Fruit fly (Drosophila melanogaster) whole organism, embryonic: ENCODE measurements around the gene kel.

Experiments
- CG10543 ChIP-seq: fragments of 200-800 bp; sonication (Bioruptor generic); optimal IDR thresholded peaks from 3 replicates; lab custom pipeline; 2017; ENCODE audit warnings: missing biosample characterization, mild to moderate bottlenecking, missing genetic modification characterization, moderate library complexity
- CG12299 ChIP-seq: fragments of 200-800 bp; sonication (Bioruptor generic); optimal IDR thresholded peaks from 2 replicates; lab custom pipeline; 2018; ENCODE audit warnings: missing biosample characterization, mild to moderate bottlenecking, missing genetic modification characterization
- CG12769 ChIP-seq: fragments of 200-800 bp; sonication (Bioruptor generic); optimal IDR thresholded peaks from 2 replicates; lab custom pipeline; 2019; ENCODE audit warnings: missing biosample characterization, mild to moderate bottlenecking, missing genetic modification characterization, moderate library complexity
- CG15696 ChIP-seq: fragments of 200-800 bp; sonication (Bioruptor generic); optimal IDR thresholded peaks from 2 replicates; lab custom pipeline; 2019; ENCODE audit warnings: missing biosample characterization, mild to moderate bottlenecking, missing genetic modification characterization, moderate library complexity
- CG1603 ChIP-seq: fragments of 200-800 bp; sonication (Bioruptor generic); optimal IDR thresholded peaks from 2 replicates; lab custom pipeline; 2019; ENCODE audit warnings: missing biosample characterization, mild to moderate bottlenecking, missing genetic modification characterization, moderate library complexity
- CG16863 ChIP-seq: fragments of 200-800 bp; sonication (Bioruptor generic); optimal IDR thresholded peaks from 3 replicates; lab custom pipeline; 2016; ENCODE audit warnings: missing biosample characterization, missing genetic modification characterization
- CG17328 ChIP-seq: fragments of 200-800 bp; sonication (Bioruptor generic); IDR thresholded peaks from 2 replicates; pipeline ENCODE4 v1.3.6; 2022; ENCODE audit warnings: missing biosample characterization, missing genetic modification characterization
- CG17568 ChIP-seq: fragments of 200-800 bp; sonication (Bioruptor generic); optimal IDR thresholded peaks from 2 replicates; lab custom pipeline; 2018; ENCODE audit warnings: missing biosample characterization, mild to moderate bottlenecking, missing genetic modification characterization, moderate library complexity
- CG31441 ChIP-seq: fragments of 200-800 bp; sonication (Bioruptor generic); IDR thresholded peaks from 2 replicates; pipeline ENCODE4 v1.3.6; 2022; ENCODE audit warnings: missing biosample characterization, missing genetic modification characterization
- CG3838 ChIP-seq: fragments of 200-800 bp; sonication (Bioruptor generic); optimal IDR thresholded peaks from 3 replicates; lab custom pipeline; 2016; ENCODE audit warnings: missing biosample characterization, missing genetic modification characterization
- CG4328 ChIP-seq: fragments of 200-800 bp; sonication (Bioruptor generic); optimal IDR thresholded peaks from 3 replicates; lab custom pipeline; 2017; ENCODE audit warnings: missing biosample characterization, missing genetic modification reagents, missing genetic modification characterization
- CG5953 ChIP-seq: fragments of 200-800 bp; sonication (Bioruptor generic); IDR thresholded peaks from 2 replicates; pipeline ENCODE4 v1.3.6; 2022; ENCODE audit warnings: missing biosample characterization, missing genetic modification characterization
- CG6683 ChIP-seq: fragments of 200-800 bp; sonication (Bioruptor generic); optimal IDR thresholded peaks from 2 replicates; lab custom pipeline; 2017; ENCODE audit warnings: missing biosample characterization, mild to moderate bottlenecking, missing genetic modification characterization, missing genetic modification reagents
- CG7928 ChIP-seq: fragments of 200-800 bp; sonication (Bioruptor generic); optimal IDR thresholded peaks from 2 replicates; lab custom pipeline; 2017; ENCODE audit warnings: missing biosample characterization, mild to moderate bottlenecking, missing genetic modification characterization
- CG8478 ChIP-seq: fragments of >200 bp; optimal IDR thresholded peaks from 2 replicates; lab custom pipeline; 2018
- CG9797 ChIP-seq: fragments of 200-800 bp; sonication (Bioruptor generic); optimal IDR thresholded peaks from 3 replicates; lab custom pipeline; 2018; ENCODE audit warnings: missing biosample characterization, mild to moderate bottlenecking, missing genetic modification characterization
- Chrac-16 ChIP-seq: fragments of 200-800 bp; sonication (Bioruptor generic); optimal IDR thresholded peaks from 3 replicates; lab custom pipeline; 2016; ENCODE audit warnings: missing biosample characterization, missing genetic modification characterization
- D ChIP-seq, 2 experiments: fragments of 200-800 bp in 1 of 2; fragments of >200 bp in 1 of 2; sonication (Bioruptor generic) in 1 of 2; optimal IDR thresholded peaks; 2 replicates in 1 of 2; 3 replicates in 1 of 2; lab custom pipeline; 2017; ENCODE audit warnings: mild to moderate bottlenecking in 1 of 2, missing biosample characterization in 1 of 2, missing genetic modification characterization in 1 of 2, missing genetic modification reagents in 1 of 2
- D19B ChIP-seq: fragments of 200-800 bp; sonication (Bioruptor generic); optimal IDR thresholded peaks from 2 replicates; lab custom pipeline; 2017; ENCODE audit warnings: missing biosample characterization, mild to moderate bottlenecking, missing genetic modification characterization
- Dek ChIP-seq: fragments of 200-800 bp; sonication (Bioruptor generic); optimal IDR thresholded peaks from 3 replicates; lab custom pipeline; 2019; ENCODE audit warnings: missing biosample characterization, mild to moderate bottlenecking, missing genetic modification characterization, moderate library complexity
- Dip2 ChIP-seq: fragments of 200-800 bp; sonication (Bioruptor generic); IDR thresholded peaks from 2 replicates; pipeline ENCODE4 v1.3.6; 2022; ENCODE audit warnings: missing biosample characterization, missing genetic modification characterization
- Doc2 ChIP-seq: fragments of 200-800 bp; sonication (Bioruptor generic); IDR thresholded peaks from 2 replicates; pipeline ENCODE4 v1.3.6; 2022; ENCODE audit warnings: missing biosample characterization, missing genetic modification characterization
- Doc3 ChIP-seq: fragments of 200-800 bp; sonication (Bioruptor generic); IDR thresholded peaks from 3 replicates; pipeline ENCODE4 v1.3.6; 2022; ENCODE audit warnings: missing biosample characterization, missing genetic modification characterization; ENCODE audit not compliant: partially characterized antibody
- E2f1 ChIP-seq: fragments of 200-800 bp; sonication (Bioruptor generic); IDR thresholded peaks from 2 replicates; pipeline ENCODE4 v1.3.6; 2022; ENCODE audit warnings: missing biosample characterization, missing genetic modification characterization
- Ets97D ChIP-seq: fragments of 200-800 bp; sonication (Bioruptor generic); optimal IDR thresholded peaks from 3 replicates; lab custom pipeline; 2016; ENCODE audit warnings: missing biosample characterization, missing genetic modification characterization
- Hr78 ChIP-seq, 2 experiments: fragments of 200-800 bp in 1 of 2; fragments of >200 bp in 1 of 2; sonication (Bioruptor generic) in 1 of 2; optimal IDR thresholded peaks; 2 replicates each; lab custom pipeline; 2017 to 2019; ENCODE audit warnings: missing biosample characterization in 2 of 2, missing genetic modification characterization in 2 of 2, mild to moderate bottlenecking in 1 of 2, moderate library complexity in 1 of 2
- Nf-YC ChIP-seq: fragments of 200-800 bp; optimal IDR thresholded peaks from 3 replicates; lab custom pipeline; 2019; ENCODE audit warnings: missing biosample characterization, mild to moderate bottlenecking, missing genetic modification characterization, moderate library complexity
- Side ChIP-seq: fragments of 200-800 bp; sonication (Bioruptor generic); optimal IDR thresholded peaks from 2 replicates; lab custom pipeline; 2016; ENCODE audit warnings: missing biosample characterization, missing genetic modification characterization
- Sox100B ChIP-seq: fragments of 200-800 bp; sonication (Bioruptor generic); optimal IDR thresholded peaks from 3 replicates; lab custom pipeline; 2018; ENCODE audit warnings: missing biosample characterization, mild to moderate bottlenecking, missing genetic modification characterization
- Trl ChIP-seq, 3 experiments: fragments of >200 bp in 2 of 3; fragments of 200-800 bp in 1 of 3; sonication (Bioruptor generic) in 1 of 3; optimal IDR thresholded peaks; 2 replicates in 1 of 3; 3 replicates in 2 of 3; lab custom pipeline; 2016 to 2017; ENCODE audit warnings: missing biosample characterization in 1 of 3, missing genetic modification characterization in 1 of 3
- al ChIP-seq: fragments of 200-800 bp; sonication (Bioruptor generic); IDR thresholded peaks from 2 replicates; pipeline ENCODE4 v1.3.6; 2022; ENCODE audit warnings: missing biosample characterization, missing genetic modification characterization
- ase ChIP-seq: fragments of 200-800 bp; sonication (Bioruptor generic); IDR thresholded peaks from 3 replicates; pipeline ENCODE4 v1.3.6; 2022; ENCODE audit warnings: missing biosample characterization, missing genetic modification characterization
- br ChIP-seq: fragments of >200 bp; optimal IDR thresholded peaks from 2 replicates; lab custom pipeline; 2017
- croc ChIP-seq: fragments of 200-800 bp; sonication (Bioruptor generic); conservative IDR thresholded peaks from 3 replicates; pipeline ENCODE4 v1.3.6; 2022; ENCODE audit warnings: missing biosample characterization, missing genetic modification characterization
- esg ChIP-seq: fragments of 200-800 bp; sonication (Bioruptor generic); conservative IDR thresholded peaks from 2 replicates; pipeline ENCODE4 v1.3.6; 2022; ENCODE audit warnings: missing biosample characterization, missing genetic modification characterization
- gem ChIP-seq: fragments of 200-800 bp; sonication (Bioruptor generic); optimal IDR thresholded peaks from 2 replicates; lab custom pipeline; 2019; ENCODE audit warnings: missing biosample characterization, mild to moderate bottlenecking, missing genetic modification characterization, moderate library complexity
- grn ChIP-seq: fragments of 200-800 bp; sonication (Bioruptor generic); optimal IDR thresholded peaks from 3 replicates; lab custom pipeline; 2017; ENCODE audit warnings: missing biosample characterization, missing genetic modification characterization
- inv ChIP-seq: fragments of 200-800 bp; sonication (Bioruptor generic); IDR thresholded peaks from 2 replicates; pipeline ENCODE4 v1.3.6; 2022; ENCODE audit warnings: missing biosample characterization, missing genetic modification characterization; ENCODE audit not compliant: partially characterized antibody
- mam ChIP-seq: fragments of 200-800 bp; sonication (Bioruptor generic); optimal IDR thresholded peaks from 3 replicates; lab custom pipeline; 2016; ENCODE audit warnings: missing biosample characterization, missing genetic modification characterization
- mirr ChIP-seq: fragments of 200-800 bp; sonication (Bioruptor generic); optimal IDR thresholded peaks from 3 replicates; lab custom pipeline; 2018; ENCODE audit warnings: missing biosample characterization, mild to moderate bottlenecking, missing genetic modification characterization
- nom ChIP-seq: fragments of 200-800 bp; sonication (Bioruptor generic); optimal IDR thresholded peaks from 2 replicates; lab custom pipeline; 2017; ENCODE audit warnings: missing biosample characterization, missing genetic modification characterization, mild to moderate bottlenecking, moderate library complexity, missing genetic modification reagents
- onecut ChIP-seq: fragments of 200-800 bp; sonication (Bioruptor generic); IDR thresholded peaks from 2 replicates; pipeline ENCODE4 v1.3.6; 2022; ENCODE audit warnings: missing biosample characterization, missing genetic modification characterization
- otp ChIP-seq: fragments of 200-800 bp; sonication (Bioruptor generic); IDR thresholded peaks from 3 replicates; pipeline ENCODE4, ENCODE4 v1.3.6; 2022; ENCODE audit warnings: missing biosample characterization, missing genetic modification characterization
- salm ChIP-seq: fragments of 200-800 bp; sonication (Bioruptor generic); optimal IDR thresholded peaks from 2 replicates; lab custom pipeline; 2018; ENCODE audit warnings: missing biosample characterization, mild to moderate bottlenecking, missing genetic modification characterization
- ttk ChIP-seq: fragments of 200-800 bp; sonication (Bioruptor generic); IDR thresholded peaks from 2 replicates; pipeline ENCODE4 v2.1.2; 2022; ENCODE audit warnings: missing biosample characterization, missing genetic modification characterization
- unc-4 ChIP-seq: fragments of 200-800 bp; sonication (Bioruptor generic); IDR thresholded peaks from 2 replicates; pipeline ENCODE4 v1.3.6; 2022; ENCODE audit warnings: missing biosample characterization, missing genetic modification characterization; ENCODE audit not compliant: partially characterized antibody
- vnd ChIP-seq: fragments of 200-800 bp; sonication (Bioruptor generic); IDR thresholded peaks from 3 replicates; pipeline ENCODE4 v1.3.6; 2022; ENCODE audit warnings: missing biosample characterization, missing genetic modification characterization; ENCODE audit not compliant: partially characterized antibody
- zen ChIP-seq: fragments of 200-800 bp; sonication (Bioruptor generic); optimal IDR thresholded peaks from 3 replicates; lab custom pipeline; 2018; ENCODE audit warnings: missing biosample characterization, mild to moderate bottlenecking, missing genetic modification characterization, moderate library complexity

The kel gene

DNA sequence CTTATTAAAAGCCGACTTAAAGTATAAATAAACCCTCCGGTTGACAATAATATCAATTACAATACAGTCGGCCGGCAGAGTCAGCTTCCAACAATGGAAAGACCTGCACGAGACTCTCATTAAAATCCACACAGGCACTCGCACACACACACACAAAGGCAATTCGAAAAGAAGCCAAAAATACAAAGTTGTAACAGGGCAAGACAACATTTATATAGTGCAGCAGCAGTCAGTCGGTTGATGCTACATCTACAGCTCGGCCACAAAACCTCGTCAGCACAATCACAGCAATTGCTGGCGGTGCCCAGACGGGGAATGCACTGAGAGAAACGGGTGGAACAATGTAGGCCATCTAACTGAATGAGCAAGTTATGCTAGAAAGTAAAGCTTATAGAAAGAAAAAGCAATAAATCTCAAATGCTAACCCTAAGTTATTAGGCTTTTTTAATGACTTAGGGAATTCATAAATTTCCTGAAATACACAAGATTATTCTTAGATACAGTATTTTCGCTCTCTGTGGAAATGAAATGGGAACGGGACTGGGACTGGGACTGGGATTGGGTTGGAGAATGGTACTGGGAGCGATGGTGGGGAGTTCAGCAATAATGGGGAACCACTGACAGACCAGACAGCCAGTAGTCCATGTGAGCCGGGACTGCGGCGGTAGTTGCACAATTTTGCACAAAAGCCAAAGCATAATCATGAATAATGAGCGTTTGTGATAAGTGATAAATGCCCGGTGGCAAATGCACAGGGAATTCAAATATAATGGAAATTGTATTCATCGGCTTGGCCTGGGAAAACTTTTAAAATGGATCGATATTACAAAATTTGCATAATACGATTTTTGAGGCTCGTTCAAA lies 16.3 kb downstream of the kel start (continued):
- peak; percentile 70 for TF ChIP-seq gem
- TF ChIP-seq al: no peak
- TF ChIP-seq Doc2 (GFP tag; lab: Robert Waterston, UW): no peak
- no peak for TF ChIP-seq CG17568 (GFP tag; lab: Kevin White, UChicago)
- TF ChIP-seq CG15696: no peak
- TF ChIP-seq D (optimal IDR thresholded peaks at IDR 0.05; lab: Kevin White, UChicago): no peak
- peak; percentile 30 for TF ChIP-seq D (GFP tag; optimal IDR thresholded peaks at IDR 0.05; lab: Kevin White, UChicago)
- no peak for TF ChIP-seq grn (GFP tag; lab: Kevin White, UChicago)
- TF ChIP-seq CG10543 (GFP tag; lab: Kevin White, UChicago): no peak
- no peak for TF ChIP-seq D19B (GFP tag; lab: Kevin White, UChicago)
- TF ChIP-seq Hr78 (GFP tag; optimal IDR thresholded peaks at IDR 0.05; lab: Kevin White, UChicago): no peak
- TF ChIP-seq CG16863: peak; percentile 61
- no peak for TF ChIP-seq Doc3
- no peak for TF ChIP-seq mirr (GFP tag; lab: Kevin White, UChicago)
- TF ChIP-seq zen (tag; lab: Kevin White, UChicago): no peak
- TF ChIP-seq otp (GFP tag; lab: Robert Waterston, UW): no peak
- no peak for TF ChIP-seq unc-4 (GFP tag; lab: Robert Waterston, UW)
- TF ChIP-seq Sox100B (GFP tag; lab: Kevin White, UChicago): peak; percentile 4
- no peak for TF ChIP-seq CG7928 (GFP tag; lab: Kevin White, UChicago)
- no peak for TF ChIP-seq CG3838
- TF ChIP-seq Dek (tag; lab: Kevin White, UChicago): no peak
- no peak for TF ChIP-seq salm (tag; lab: Kevin White, UChicago)
- peak; percentile 56 for TF ChIP-seq CG1603 (tag; lab: Kevin White, UChicago)
- TF ChIP-seq nom: peak; percentile 91
- TF ChIP-seq E2f1 (GFP tag; lab: Robert Waterston, UW): no peak
- peak; percentile 14 for TF ChIP-seq Ets97D
- TF ChIP-seq Side (GFP tag; lab: Kevin White, UChicago): peak; percentile 29
- no peak for TF ChIP-seq Dip2 (GFP tag; lab: Robert Waterston, UW)
- 0 out of 3 replicates have a peak, but pooled peaks have one; percentile 49 for TF ChIP-seq ase (GFP tag; lab: Robert Waterston, UW)
- no peak for TF ChIP-seq CG12299 (tag; lab: Kevin White, UChicago)
- TF ChIP-seq croc: no peak; the same call in 2 of the 3 replicates
- TF ChIP-seq Nf-YC: no peak
- TF ChIP-seq CG4328 (GFP tag; lab: Kevin White, UChicago): no peak
- TF ChIP-seq CG31441: peak; percentile 53
- TF ChIP-seq ttk (GFP tag; lab: Robert Waterston, UW): peak; percentile 48; the same call in 1 of the 2 replicates
- TF ChIP-seq onecut (GFP tag; lab: Robert Waterston, UW): no peak
- TF ChIP-seq vnd (GFP tag; lab: Robert Waterston, UW): no peak
- TF ChIP-seq esg: peak; percentile 34; the same call in 1 of the 2 replicates
- no peak for TF ChIP-seq br (lab: Kevin White, UChicago)
- TF ChIP-seq inv: no peak
- no peak for TF ChIP-seq CG9797 (GFP tag; lab: Kevin White, UChicago)
- peak; percentile 51 for TF ChIP-seq mam (GFP tag; lab: Kevin White, UChicago)
- TF ChIP-seq CG8478 (lab: Kevin White, UChicago): no peak
- no peak for TF ChIP-seq CG6683 (GFP tag; lab: Kevin White, UChicago)
- TF ChIP-seq CG12769: peak; percentile 65
- TF ChIP-seq Chrac-16 (GFP tag; lab: Kevin White, UChicago): peak; percentile 33
- peak; percentile 48; the same call in 1 of the 2 replicates for TF ChIP-seq CG17328 (GFP tag; lab: Robert Waterston, UW)
- TF ChIP-seq CG5953: no peak
- no peak for TF ChIP-seq Trl (optimal IDR thresholded peaks at IDR 0.05; lab: Kevin White, UChicago)
- peak; percentile 37 for TF ChIP-seq Trl (GFP tag; optimal IDR thresholded peaks at IDR 0.05; lab: Kevin White, UChicago)
